Worm (Caenorhabditis elegans) whole organism, mixed stage, embryonic: ENCODE results near the gene pmt-1.

Source experiments
- blmp-1 ChIP-seq: fragments of 150-350 bp; optimal IDR thresholded peaks from 2 replicates; lab custom pipeline; 2014; ENCODE audit warnings: missing biosample characterization, missing genetic modification characterization
- ces-1 ChIP-seq: fragments of 150-350 bp; optimal IDR thresholded peaks from 2 replicates; lab custom pipeline; 2014; ENCODE audit warnings: missing biosample characterization, missing genetic modification reagents, missing genetic modification characterization
- elt-1 ChIP-seq: sonication (generic microtip); optimal IDR thresholded peaks from 2 replicates; lab custom pipeline; 2017; ENCODE audit warnings: missing genetic modification characterization, mild to moderate bottlenecking, missing compliant biosample characterization, antibody characterized with exemption, moderate library complexity, borderline replicate concordance; ENCODE audit not compliant: insufficient read depth
- nhr-12 ChIP-seq: fragments of 150-350 bp; optimal IDR thresholded peaks from 2 replicates; lab custom pipeline; 2014; ENCODE audit warnings: missing biosample characterization, missing genetic modification characterization
- nhr-237 ChIP-seq: fragments of 150-350 bp; optimal IDR thresholded peaks from 2 replicates; lab custom pipeline; 2014; ENCODE audit warnings: missing biosample characterization, missing genetic modification characterization
- unc-62 ChIP-seq: fragments of 150-350 bp; optimal IDR thresholded peaks from 2 replicates; lab custom pipeline; 2014; ENCODE audit warnings: missing biosample characterization, missing genetic modification reagents, missing genetic modification characterization

- TF ChIP-seq nhr-12 (no peak), nhr-237 (tag; lab: Kevin White, UChicago) (no peak), unc-62 (GFP tag; lab: Kevin White, UChicago) (no peak), ces-1 (GFP tag; lab: Kevin White, UChicago) (no peak), blmp-1 (tag; lab: Kevin White, UChicago) (no peak), elt-1 (no peak)
Measured at ce11 chrII:5231111-5231510, 51.2 kb downstream of the pmt-1 start, which contains the start of gene EGAP2.1.
